Worm (Caenorhabditis elegans) whole organism, late embryonic: ENCODE measurements around the gene slcr-46.2.

Experiments used
- ama-1 ChIP-seq: fragments of 150-350 bp; optimal IDR thresholded peaks from 2 replicates; lab custom pipeline; 2014
- ceh-2 ChIP-seq: sonication (generic microtip); optimal IDR thresholded peaks from 2 replicates; lab custom pipeline; 2016; ENCODE audit warnings: missing genotype, missing genetic modification characterization, missing compliant biosample characterization
- ceh-9 ChIP-seq: sonication (generic microtip); optimal IDR thresholded peaks from 2 replicates; lab custom pipeline; 2016; ENCODE audit warnings: mild to moderate bottlenecking, missing genetic modification characterization, inconsistent platforms, missing compliant biosample characterization
- dmd-4 ChIP-seq: sonication (generic microtip); optimal IDR thresholded peaks from 2 replicates; lab custom pipeline; 2016; ENCODE audit warnings: borderline replicate concordance, missing genetic modification characterization, missing compliant biosample characterization
- fax-1 ChIP-seq: sonication (generic microtip); optimal IDR thresholded peaks from 2 replicates; lab custom pipeline; 2016; ENCODE audit warnings: missing genotype, missing genetic modification characterization, missing compliant biosample characterization
- nhr-11 ChIP-seq: fragments of 150-350 bp; optimal IDR thresholded peaks from 2 replicates; lab custom pipeline; 2014; ENCODE audit warnings: missing biosample characterization, missing genetic modification characterization
- nhr-232 ChIP-seq: sonication (generic microtip); optimal IDR thresholded peaks from 2 replicates; lab custom pipeline; 2016; ENCODE audit warnings: missing genetic modification characterization, missing compliant biosample characterization
- pha-4 ChIP-seq: fragments of 150-350 bp; optimal IDR thresholded peaks from 2 replicates; lab custom pipeline; 2018; ENCODE audit warnings: missing biosample characterization, missing genetic modification reagents, missing genetic modification characterization
- rnt-1 ChIP-seq: sonication (generic microtip); optimal IDR thresholded peaks from 2 replicates; lab custom pipeline; 2016; ENCODE audit warnings: missing genetic modification characterization, missing compliant biosample characterization
- tbx-2 ChIP-seq: sonication (generic microtip); optimal IDR thresholded peaks from 2 replicates; lab custom pipeline; 2016; ENCODE audit warnings: missing genetic modification characterization, missing compliant biosample characterization

DNA sequence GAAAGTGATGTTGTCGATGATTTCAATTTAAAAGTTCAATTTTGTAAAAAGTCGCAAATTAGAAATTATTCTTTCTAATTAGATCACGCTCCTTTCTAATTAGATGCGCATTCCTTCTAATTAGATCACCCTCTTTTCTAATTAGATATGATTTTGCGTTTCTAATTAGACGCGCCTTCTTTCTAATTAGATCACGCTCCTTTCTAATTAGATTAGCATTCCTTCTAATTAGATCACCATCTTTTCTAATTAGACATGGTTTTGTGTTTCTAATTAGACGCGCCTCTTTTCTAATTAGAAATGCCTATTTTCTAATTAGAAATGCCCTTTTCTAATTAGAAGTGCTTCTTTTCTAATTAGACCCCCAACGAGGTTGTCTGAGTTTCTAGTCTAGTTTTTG lies 33.2 kb downstream of the slcr-46.2 start:
- no peak for TF ChIP-seq pha-4 (tag; lab: Kevin White, UChicago)
- TF ChIP-seq tbx-2 (tag; lab: Kevin White, UChicago) = no peak
- no peak for TF ChIP-seq nhr-11 (tag; lab: Kevin White, UChicago)
- TF ChIP-seq ceh-9 (tag; lab: Kevin White, UChicago) = no peak
- TF ChIP-seq ama-1 (lab: Kevin White, UChicago) = no peak
- TF ChIP-seq ceh-2 (tag; lab: Kevin White, UChicago) = no peak
- no peak for TF ChIP-seq nhr-232 (tag; lab: Kevin White, UChicago)
- no peak for TF ChIP-seq fax-1
- TF ChIP-seq rnt-1 = no peak
- no peak for TF ChIP-seq dmd-4 (tag; lab: Kevin White, UChicago)
